Fruit fly (Drosophila melanogaster) whole organism: Measurements from ENCODE around the gene CG14893.

Experiments
- CG8478 ChIP-seq: fragments of >200 bp; optimal IDR thresholded peaks from 2 replicates; lab custom pipeline; 2018; ENCODE audit warnings: inconsistent platforms
- Dll ChIP-seq: fragments of >200 bp; optimal IDR thresholded peaks from 2 replicates; lab custom pipeline; 2017
- EcR ChIP-seq, 2 experiments: fragments of >200 bp; optimal IDR thresholded peaks; 2 replicates each; lab custom pipeline; 2017; ENCODE audit warnings: missing biosample characterization in 2 of 2, missing genetic modification characterization in 2 of 2, missing genetic modification reagents in 2 of 2
- pan ChIP-seq: fragments of >200 bp; optimal IDR thresholded peaks from 2 replicates; lab custom pipeline; 2017
- psq ChIP-seq: fragments of >200 bp; optimal IDR thresholded peaks from 2 replicates; lab custom pipeline; 2017
- usp ChIP-seq: fragments of >200 bp; optimal IDR thresholded peaks from 2 replicates; lab custom pipeline; 2017; ENCODE audit warnings: missing biosample characterization, missing genetic modification characterization, mixed read lengths

DNA sequence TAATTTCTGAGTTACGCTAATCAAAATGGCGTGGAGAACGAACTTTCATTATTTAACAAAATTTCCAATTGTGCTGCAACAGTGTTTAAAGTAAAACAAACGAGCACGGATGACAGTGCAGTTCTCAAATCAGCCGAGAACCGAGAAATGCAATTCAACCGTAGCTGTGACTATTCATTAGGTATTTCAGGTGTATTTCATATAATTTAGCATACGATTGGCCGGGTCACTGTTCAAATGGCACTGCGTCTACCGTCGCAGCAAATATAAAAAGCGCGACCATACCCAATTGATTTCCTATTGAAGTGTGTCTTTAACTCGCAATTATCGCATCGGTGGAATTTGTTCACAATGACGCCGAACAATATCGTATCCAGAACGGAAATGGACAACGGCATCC is at the start of gene CG14893:
- TF ChIP-seq CG8478, result no peak
- TF ChIP-seq pan (lab: Kevin White, UChicago), result no peak
- TF ChIP-seq EcR (GFP tag; optimal IDR thresholded peaks at IDR 0.05; lab: Kevin White, UChicago), result no peak
- no peak for TF ChIP-seq psq (lab: Kevin White, UChicago)
- TF ChIP-seq Dll (lab: Kevin White, UChicago), result no peak
- no peak for TF ChIP-seq usp (GFP tag; lab: Kevin White, UChicago)
